Fruit fly (Drosophila melanogaster) whole organism, embryonic: Measurements from ENCODE around the gene alpha-Man-Ia.

Experiments
- Aef1 ChIP-seq: fragments of 200-800 bp; sonication (Bioruptor generic); IDR thresholded peaks from 3 replicates; pipeline ENCODE4 v1.3.6; 2022; ENCODE audit warnings: missing biosample characterization, missing genetic modification characterization
- Atf6 ChIP-seq: fragments of 200-800 bp; sonication (Bioruptor generic); IDR thresholded peaks from 2 replicates; pipeline ENCODE4 v1.3.6; 2022; ENCODE audit warnings: missing biosample characterization, missing genetic modification characterization
- CG13624 ChIP-seq: fragments of 200-800 bp; sonication (Bioruptor generic); optimal IDR thresholded peaks from 2 replicates; lab custom pipeline; 2016; ENCODE audit warnings: missing biosample characterization, missing genetic modification characterization
- CG13894 ChIP-seq: fragments of 200-800 bp; sonication (Bioruptor generic); optimal IDR thresholded peaks from 3 replicates; lab custom pipeline; 2018; ENCODE audit warnings: missing biosample characterization, mild to moderate bottlenecking, missing genetic modification characterization, moderate library complexity
- CG14050 ChIP-seq: fragments of 200-800 bp; sonication (Bioruptor generic); IDR thresholded peaks from 3 replicates; pipeline ENCODE4 v1.3.6; 2022; ENCODE audit warnings: missing biosample characterization, missing genetic modification characterization
- CG14441 ChIP-seq: fragments of 200-800 bp; sonication (Bioruptor generic); IDR thresholded peaks from 2 replicates; pipeline ENCODE4 v1.3.6; 2022; ENCODE audit warnings: missing biosample characterization, missing genetic modification characterization
- CG14965 ChIP-seq: fragments of 200-800 bp; sonication (Bioruptor generic); optimal IDR thresholded peaks from 2 replicates; lab custom pipeline; 2016; ENCODE audit warnings: missing biosample characterization, missing genetic modification characterization, borderline replicate concordance
- CG15011 ChIP-seq: fragments of 200-800 bp; sonication (Bioruptor generic); optimal IDR thresholded peaks from 3 replicates; lab custom pipeline; 2018; ENCODE audit warnings: missing biosample characterization, mild to moderate bottlenecking, missing genetic modification characterization
- CG17568 ChIP-seq: fragments of 200-800 bp; sonication (Bioruptor generic); optimal IDR thresholded peaks from 2 replicates; lab custom pipeline; 2018; ENCODE audit warnings: missing biosample characterization, mild to moderate bottlenecking, missing genetic modification characterization, moderate library complexity
- CG17802 ChIP-seq: fragments of 200-800 bp; sonication (Bioruptor generic); optimal IDR thresholded peaks from 2 replicates; lab custom pipeline; 2018; ENCODE audit warnings: missing biosample characterization, mild to moderate bottlenecking, missing genetic modification characterization, moderate library complexity
- CG1792 ChIP-seq: fragments of 200-800 bp; sonication (Bioruptor generic); optimal IDR thresholded peaks from 2 replicates; lab custom pipeline; 2016; ENCODE audit warnings: missing biosample characterization, missing genetic modification characterization
- CG1832 ChIP-seq: fragments of 200-800 bp; sonication (Bioruptor generic); optimal IDR thresholded peaks from 2 replicates; lab custom pipeline; 2017; ENCODE audit warnings: missing biosample characterization, mild to moderate bottlenecking, missing genetic modification characterization, inconsistent platforms
- CG2678 ChIP-seq: fragments of 200-800 bp; sonication (Bioruptor generic); optimal IDR thresholded peaks from 3 replicates; lab custom pipeline; 2019; ENCODE audit warnings: missing biosample characterization, mild to moderate bottlenecking, missing genetic modification characterization, moderate library complexity
- CG3281 ChIP-seq: fragments of 200-800 bp; sonication (Bioruptor generic); optimal IDR thresholded peaks from 3 replicates; lab custom pipeline; 2017; ENCODE audit warnings: missing biosample characterization, mild to moderate bottlenecking, missing genetic modification characterization
- CG4360 ChIP-seq: fragments of 200-800 bp; sonication (Bioruptor generic); IDR thresholded peaks from 2 replicates; pipeline ENCODE4 v1.3.6; 2022; ENCODE audit warnings: missing biosample characterization, missing genetic modification characterization
- CG5245 ChIP-seq: fragments of 200-800 bp; sonication (Bioruptor generic); optimal IDR thresholded peaks from 3 replicates; lab custom pipeline; 2016; ENCODE audit warnings: missing biosample characterization, missing genetic modification characterization
- CG7987 ChIP-seq: fragments of 200-800 bp; sonication (Bioruptor generic); optimal IDR thresholded peaks from 2 replicates; lab custom pipeline; 2018; ENCODE audit warnings: missing biosample characterization, mild to moderate bottlenecking, missing genetic modification characterization, moderate library complexity
- CkIIα-i1 ChIP-seq: fragments of 200-800 bp; sonication (Bioruptor generic); IDR thresholded peaks from 2 replicates; pipeline ENCODE4 v1.3.6; 2022; ENCODE audit warnings: missing biosample characterization, missing genetic modification characterization
- CrebB ChIP-seq: fragments of 200-800 bp; sonication (Bioruptor generic); optimal IDR thresholded peaks from 3 replicates; lab custom pipeline; 2018; ENCODE audit warnings: missing biosample characterization, mild to moderate bottlenecking, missing genetic modification characterization
- D19B ChIP-seq: fragments of 200-800 bp; sonication (Bioruptor generic); optimal IDR thresholded peaks from 2 replicates; lab custom pipeline; 2017; ENCODE audit warnings: missing biosample characterization, mild to moderate bottlenecking, missing genetic modification characterization
- Dfd ChIP-seq, 2 experiments: fragments of >200 bp; optimal IDR thresholded peaks; 2 replicates each; lab custom pipeline; 2017; ENCODE audit warnings: missing biosample characterization in 2 of 2, missing genetic modification characterization in 2 of 2
- E2f1 ChIP-seq: fragments of 200-800 bp; sonication (Bioruptor generic); IDR thresholded peaks from 2 replicates; pipeline ENCODE4 v1.3.6; 2022; ENCODE audit warnings: missing biosample characterization, missing genetic modification characterization
- Ets97D ChIP-seq: fragments of 200-800 bp; sonication (Bioruptor generic); optimal IDR thresholded peaks from 3 replicates; lab custom pipeline; 2016; ENCODE audit warnings: missing biosample characterization, missing genetic modification characterization
- HLH3B ChIP-seq: fragments of 200-800 bp; sonication (Bioruptor generic); IDR thresholded peaks from 2 replicates; pipeline ENCODE4 v1.3.6; 2022; ENCODE audit warnings: missing biosample characterization, missing genetic modification characterization
- Myb ChIP-seq: fragments of 200-800 bp; sonication (Bioruptor generic); optimal IDR thresholded peaks from 2 replicates; lab custom pipeline; 2016; ENCODE audit warnings: missing biosample characterization, missing genetic modification characterization
- Oli ChIP-seq: fragments of 200-800 bp; sonication (Bioruptor generic); optimal IDR thresholded peaks from 2 replicates; lab custom pipeline; 2018; ENCODE audit warnings: missing biosample characterization, mild to moderate bottlenecking, missing genetic modification characterization, moderate library complexity
- Sin3A ChIP-seq: fragments of >200 bp; optimal IDR thresholded peaks from 2 replicates; lab custom pipeline; 2018
- Sry-β ChIP-seq: fragments of 200-800 bp; sonication (Bioruptor generic); optimal IDR thresholded peaks from 2 replicates; lab custom pipeline; 2018; ENCODE audit warnings: missing biosample characterization, mild to moderate bottlenecking, missing genetic modification characterization, moderate library complexity
- Taf1 ChIP-seq: fragments of 200-800 bp; sonication (Bioruptor generic); IDR thresholded peaks from 2 replicates; pipeline ENCODE4 v1.3.6; 2022; ENCODE audit warnings: missing biosample characterization, missing genetic modification characterization
- Xbp1 ChIP-seq: fragments of 200-800 bp; sonication (Bioruptor generic); optimal IDR thresholded peaks from 3 replicates; lab custom pipeline; 2016; ENCODE audit warnings: missing biosample characterization, mild to moderate bottlenecking, missing genetic modification characterization
- Xrp1 ChIP-seq: fragments of 200-800 bp; sonication (Bioruptor generic); IDR thresholded peaks from 2 replicates; pipeline ENCODE4 v1.3.6; 2022; ENCODE audit warnings: missing biosample characterization, missing genetic modification characterization
- ap ChIP-seq: fragments of 200-800 bp; sonication (Bioruptor generic); IDR thresholded peaks from 2 replicates; pipeline ENCODE4 v1.3.6; 2022; ENCODE audit warnings: missing biosample characterization, missing genetic modification characterization
- ase ChIP-seq: fragments of 200-800 bp; sonication (Bioruptor generic); IDR thresholded peaks from 3 replicates; pipeline ENCODE4 v1.3.6; 2022; ENCODE audit warnings: missing biosample characterization, missing genetic modification characterization
- ash1 ChIP-seq: fragments of 200-800 bp; sonication (Bioruptor generic); optimal IDR thresholded peaks from 2 replicates; lab custom pipeline; 2018; ENCODE audit warnings: missing biosample characterization, mild to moderate bottlenecking, missing genetic modification characterization
- bigmax ChIP-seq: fragments of 200-800 bp; sonication (Bioruptor generic); optimal IDR thresholded peaks from 2 replicates; lab custom pipeline; 2018; ENCODE audit warnings: missing biosample characterization, mild to moderate bottlenecking, missing genetic modification characterization
- crc ChIP-seq: fragments of 200-800 bp; sonication (Bioruptor generic); optimal IDR thresholded peaks from 2 replicates; lab custom pipeline; 2016; ENCODE audit warnings: missing biosample characterization, missing genetic modification characterization
- crp ChIP-seq, 2 experiments: fragments of 200-800 bp; sonication (Bioruptor generic); optimal IDR thresholded peaks; 2 replicates in 1 of 2; 3 replicates in 1 of 2; lab custom pipeline; 2017; ENCODE audit warnings: missing biosample characterization in 2 of 2, missing genetic modification characterization in 2 of 2, mild to moderate bottlenecking in 1 of 2, moderate library complexity in 1 of 2
- eyg ChIP-seq: fragments of 200-800 bp; sonication (Bioruptor generic); optimal IDR thresholded peaks from 3 replicates; lab custom pipeline; 2016; ENCODE audit warnings: missing biosample characterization, missing genetic modification characterization
- fd64A ChIP-seq: fragments of 200-800 bp; sonication (Bioruptor generic); optimal IDR thresholded peaks from 3 replicates; lab custom pipeline; 2018; ENCODE audit warnings: missing biosample characterization, mild to moderate bottlenecking, missing genetic modification characterization
- fd96Cb ChIP-seq: fragments of 200-800 bp; sonication (Bioruptor generic); optimal IDR thresholded peaks from 2 replicates; lab custom pipeline; 2018; ENCODE audit warnings: missing biosample characterization, mild to moderate bottlenecking, missing genetic modification characterization, moderate library complexity
- hth ChIP-seq: fragments of >200 bp; optimal IDR thresholded peaks from 2 replicates; lab custom pipeline; 2017; ENCODE audit warnings: inconsistent platforms
- ken ChIP-seq: fragments of 200-800 bp; sonication (Bioruptor generic); IDR thresholded peaks from 3 replicates; pipeline ENCODE4 v1.3.6; 2022; ENCODE audit warnings: missing biosample characterization, missing genetic modification characterization
- nerfin-1 ChIP-seq: fragments of 200-800 bp; sonication (Bioruptor generic); optimal IDR thresholded peaks from 3 replicates; lab custom pipeline; 2019; ENCODE audit warnings: missing biosample characterization, mild to moderate bottlenecking, missing genetic modification characterization, moderate library complexity
- otp ChIP-seq: fragments of 200-800 bp; sonication (Bioruptor generic); IDR thresholded peaks from 3 replicates; pipeline ENCODE4, ENCODE4 v1.3.6; 2022; ENCODE audit warnings: missing biosample characterization, missing genetic modification characterization
- peb ChIP-seq: fragments of 200-800 bp; sonication (Bioruptor generic); IDR thresholded peaks from 2 replicates; pipeline ENCODE4 v1.3.6; 2022; ENCODE audit warnings: missing biosample characterization, missing genetic modification characterization
- pfk ChIP-seq: fragments of 200-800 bp; sonication (Bioruptor generic); optimal IDR thresholded peaks from 2 replicates; lab custom pipeline; 2018; ENCODE audit warnings: missing biosample characterization, mild to moderate bottlenecking, missing genetic modification characterization, moderate library complexity
- scrt ChIP-seq: fragments of 200-800 bp; sonication (Bioruptor generic); optimal IDR thresholded peaks from 2 replicates; lab custom pipeline; 2018; ENCODE audit warnings: missing biosample characterization, mild to moderate bottlenecking, missing genetic modification characterization, moderate library complexity
- shn ChIP-seq: fragments of 200-800 bp; sonication (Bioruptor generic); optimal IDR thresholded peaks from 3 replicates; lab custom pipeline; 2016; ENCODE audit warnings: missing biosample characterization, missing genetic modification characterization
- tio ChIP-seq: fragments of 200-800 bp; sonication (Bioruptor generic); optimal IDR thresholded peaks from 2 replicates; lab custom pipeline; 2017; ENCODE audit warnings: missing biosample characterization, missing genetic modification characterization, inconsistent platforms
- trh ChIP-seq: fragments of 200-800 bp; sonication (Bioruptor generic); optimal IDR thresholded peaks from 2 replicates; lab custom pipeline; 2016; ENCODE audit warnings: missing biosample characterization, missing genetic modification characterization
- twi ChIP-seq: fragments of 200-800 bp; optimal IDR thresholded peaks from 2 replicates; lab custom pipeline; 2019; ENCODE audit warnings: missing biosample characterization, mild to moderate bottlenecking, missing genetic modification characterization, moderate library complexity
- vvl ChIP-seq: fragments of 200-800 bp; sonication (Bioruptor generic); IDR thresholded peaks from 2 replicates; pipeline ENCODE4 v1.3.6; 2022; ENCODE audit warnings: missing biosample characterization, missing genetic modification characterization

The alpha-Man-Ia gene

DNA sequence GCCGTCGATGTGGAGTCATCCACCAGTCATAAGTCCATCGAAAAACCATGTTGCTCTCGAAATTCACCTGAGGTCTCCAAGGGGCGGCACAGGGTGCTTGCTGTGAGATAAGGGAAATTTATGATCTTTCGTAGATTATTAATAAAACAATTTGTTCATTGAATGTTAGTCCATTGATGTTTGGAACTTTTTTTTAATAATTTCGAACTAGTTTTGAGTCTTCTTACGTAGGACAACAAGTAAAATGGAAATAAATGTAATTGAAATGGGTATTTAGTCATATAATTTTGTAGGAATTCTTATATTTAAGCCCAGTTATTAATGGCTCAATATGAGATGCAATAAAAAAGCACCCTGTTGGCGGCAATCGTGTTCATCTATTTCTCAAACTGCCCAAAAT is 93.3 kb downstream of the alpha-Man-Ia start (continued):
- TF ChIP-seq CG7987 (GFP tag; lab: Kevin White, UChicago) (no peak), fd96Cb (peak; percentile 73), Sin3A (lab: Kevin White, UChicago) (no peak), Xrp1 (peak; percentile 69), Dfd (GFP tag; optimal IDR thresholded peaks at IDR 0.05; lab: Kevin White, UChicago) (no peak), CrebB (tag; lab: Kevin White, UChicago) (peak; percentile 68), ken (peak; percentile 66; the same call in 2 of the 3 replicates), ash1 (GFP tag; lab: Kevin White, UChicago) (no peak), Ets97D (GFP tag; lab: Kevin White, UChicago) (no peak), ase (GFP tag; lab: Robert Waterston, UW) (0 out of 3 replicates have a peak, but pooled peaks have one; percentile 20), CG3281 (GFP tag; lab: Kevin White, UChicago) (no peak), pfk (no peak), CG1792 (GFP tag; lab: Kevin White, UChicago) (no peak), CG17802 (no peak), peb (GFP tag; lab: Robert Waterston, UW) (peak; percentile 50), CG15011 (GFP tag; lab: Kevin White, UChicago) (peak; percentile 46), nerfin-1 (tag; lab: Kevin White, UChicago) (peak; percentile 67), CG4360 (no peak), Sry-β (GFP tag; lab: Kevin White, UChicago) (no peak), E2f1 (GFP tag; lab: Robert Waterston, UW) (peak; percentile 63; the same call in 1 of the 2 replicates), CG13624 (GFP tag; lab: Kevin White, UChicago) (peak; percentile 59), D19B (GFP tag; lab: Kevin White, UChicago) (no peak), Xbp1 (peak; percentile 76), Atf6 (GFP tag; lab: Robert Waterston, UW) (peak; percentile 50; the same call in 1 of the 2 replicates), eyg (GFP tag; lab: Kevin White, UChicago) (peak; percentile 40), CG13894 (tag; lab: Kevin White, UChicago) (no peak), scrt (no peak), CG14965 (GFP tag; lab: Kevin White, UChicago) (no peak), CG1832 (GFP tag; lab: Kevin White, UChicago) (no peak), Myb (GFP tag; lab: Kevin White, UChicago) (peak; percentile 50), Taf1 (GFP tag; lab: Robert Waterston, UW) (no peak), CkIIα-i1 (GFP tag; lab: Robert Waterston, UW) (no peak), Oli (tag; lab: Kevin White, UChicago) (peak; percentile 90), Aef1 (GFP tag; lab: Robert Waterston, UW) (peak; percentile 45; the same call in 2 of the 3 replicates), tio (GFP tag; lab: Kevin White, UChicago) (peak; percentile 74), ap (GFP tag; lab: Robert Waterston, UW) (peak; percentile 44; the same call in 1 of the 2 replicates), otp (GFP tag; lab: Robert Waterston, UW) (0 out of 3 replicates have a peak, but pooled peaks have one; percentile 32), bigmax (GFP tag; lab: Kevin White, UChicago) (no peak), hth (no peak), fd64A (GFP tag; lab: Kevin White, UChicago) (no peak), crc (GFP tag; lab: Kevin White, UChicago) (peak; percentile 33), CG5245 (peak; percentile 22), shn (GFP tag; lab: Kevin White, UChicago) (peak; percentile 65), trh (peak; percentile 50), vvl (peak; percentile 52), CG14050 (GFP tag; lab: Robert Waterston, UW) (peak; percentile 71), twi (peak; percentile 37), HLH3B (GFP tag; lab: Robert Waterston, UW) (peak; percentile 53), CG17568 (GFP tag; lab: Kevin White, UChicago) (no peak), CG2678 (peak; percentile 87), CG14441 (GFP tag; lab: Robert Waterston, UW) (peak; percentile 71), crp (GFP tag; optimal IDR thresholded peaks at IDR 0.05; lab: Kevin White, UChicago) (peak in 1 of 2 experiments; percentile 22)
